Fruit fly (Drosophila melanogaster): ENCODE data around the gene amrt.
A peak's percentile ranks its signal among the peaks of the same experiment; 100 is the strongest.

- TF ChIP-seq Crg-1 (GFP tag; optimal IDR thresholded peaks at IDR 0.05) (peak; percentile 19), ovo (GFP tag; optimal IDR thresholded peaks at IDR 0.05) (peak; percentile 75), Mnt (GFP tag; optimal IDR thresholded peaks at IDR 0.05) (peak; percentile 70), CG7045 (GFP tag; optimal IDR thresholded peaks at IDR 0.05) (peak; percentile 60), Hr96 (GFP tag; optimal IDR thresholded peaks at IDR 0.05) (peak; percentile 90), cnc (optimal IDR thresholded peaks at IDR 0.05) (peak; percentile 58 to 74), Clk (GFP tag; optimal IDR thresholded peaks at IDR 0.05) (peak; percentile 2), bab1 (GFP tag; optimal IDR thresholded peaks at IDR 0.05) (peak; percentile 89), toe (GFP tag; optimal IDR thresholded peaks at IDR 0.05) (peak; percentile 76), CG14711 (tag; optimal IDR thresholded peaks at IDR 0.05) (peak; percentile 44)
These were observed at the start of gene amrt, which contains the start of gene CtsB for dm6 chrX:13781739-13782502.

Data from whole organism, adult.